Fruit fly (Drosophila melanogaster): ENCODE data around the gene CG34347.
A peak's percentile ranks its signal among the peaks of the same experiment; 100 is the strongest.

dm6 chr3R:31319426-31320221 is 8.7 kb downstream of the CG34347 start:
- peak; percentile 73 for TF ChIP-seq CG14655 (GFP tag; optimal IDR thresholded peaks at IDR 0.05)
- peak; percentile 48 for TF ChIP-seq CG15710 (tag; optimal IDR thresholded peaks at IDR 0.05)
- TF ChIP-seq rn (GFP tag; IDR thresholded peaks at IDR 0.05) = no peak
- no peak for TF ChIP-seq CG17806 (tag; optimal IDR thresholded peaks at IDR 0.05)
- no peak for TF ChIP-seq Snoo (tag; optimal IDR thresholded peaks at IDR 0.05)
- TF ChIP-seq Ets98B (GFP tag; IDR thresholded peaks at IDR 0.05) = no peak
- no peak for TF ChIP-seq EcR (GFP tag; optimal IDR thresholded peaks at IDR 0.05)
- TF ChIP-seq Pif1B (GFP tag; optimal IDR thresholded peaks at IDR 0.05) = no peak
- 0 out of 3 replicates have a peak, but pooled peaks have one; percentile 54 for TF ChIP-seq fd96Ca (GFP tag; IDR thresholded peaks at IDR 0.05)
- TF ChIP-seq CG8301 (tag; optimal IDR thresholded peaks at IDR 0.05) = peak; percentile 66
- TF ChIP-seq CG10348 (GFP tag; IDR thresholded peaks at IDR 0.05) = no peak
- peak; percentile 26 for TF ChIP-seq Pif1A (GFP tag; optimal IDR thresholded peaks at IDR 0.05)

Data from whole organism, pupa.